Fruit fly (Drosophila melanogaster) whole organism, embryonic: ENCODE results near the gene CG32354.

Experiments
- Asciz ChIP-seq: fragments of 200-800 bp; sonication (Bioruptor generic); optimal IDR thresholded peaks from 2 replicates; lab custom pipeline; 2017; ENCODE audit warnings: missing biosample characterization, mild to moderate bottlenecking, missing genetic modification characterization, missing genetic modification reagents
- CG1024 ChIP-seq: fragments of 200-800 bp; sonication (Bioruptor generic); IDR thresholded peaks from 2 replicates; pipeline ENCODE4 v1.3.6; 2022; ENCODE audit warnings: missing biosample characterization, missing genetic modification characterization
- CG17612 ChIP-seq: fragments of 200-800 bp; sonication (Bioruptor generic); IDR thresholded peaks from 2 replicates; pipeline ENCODE4 v1.3.6; 2022; ENCODE audit warnings: missing biosample characterization, missing genetic modification characterization
- CG9876 ChIP-seq: fragments of 200-800 bp; sonication (Bioruptor generic); optimal IDR thresholded peaks from 2 replicates; lab custom pipeline; 2016; ENCODE audit warnings: missing biosample characterization, missing genetic modification characterization
- HmgD ChIP-seq: fragments of 200-800 bp; sonication (Bioruptor generic); optimal IDR thresholded peaks from 3 replicates; lab custom pipeline; 2016; ENCODE audit warnings: missing biosample characterization, missing genetic modification characterization
- croc ChIP-seq: fragments of 200-800 bp; sonication (Bioruptor generic); conservative IDR thresholded peaks from 3 replicates; pipeline ENCODE4 v1.3.6; 2022; ENCODE audit warnings: missing biosample characterization, missing genetic modification characterization
- repo ChIP-seq: fragments of 200-800 bp; sonication (Bioruptor generic); optimal IDR thresholded peaks from 2 replicates; lab custom pipeline; 2016; ENCODE audit warnings: missing biosample characterization, missing genetic modification characterization
- tap ChIP-seq: fragments of 200-800 bp; optimal IDR thresholded peaks from 3 replicates; lab custom pipeline; 2019; ENCODE audit warnings: missing biosample characterization, mild to moderate bottlenecking, missing genetic modification characterization, moderate library complexity

- no peak for TF ChIP-seq CG17612
- TF ChIP-seq Asciz (GFP tag; lab: Kevin White, UChicago) = no peak
- TF ChIP-seq croc (GFP tag; lab: Robert Waterston, UW) = no peak
- TF ChIP-seq repo (GFP tag; lab: Kevin White, UChicago) = no peak
- TF ChIP-seq tap (tag; lab: Kevin White, UChicago) = no peak
- no peak for TF ChIP-seq HmgD (GFP tag; lab: Kevin White, UChicago)
- TF ChIP-seq CG9876 (GFP tag; lab: Kevin White, UChicago) = no peak
- TF ChIP-seq CG1024 (GFP tag; lab: Robert Waterston, UW) = no peak
Measured at dm6 chr3L:8423156-8423555, 1.2 kb upstream of the CG32354 start.
